Worm (Caenorhabditis elegans) whole organism, L1 larva: Measurements from ENCODE around the gene B0244.15.

Experiments
- C04F5.9 ChIP-seq: sonication (generic microtip); optimal IDR thresholded peaks from 2 replicates; lab custom pipeline; 2016; ENCODE audit warnings: missing genetic modification characterization, missing compliant biosample characterization
- C34B4.2 ChIP-seq: sonication (generic microtip); optimal IDR thresholded peaks from 2 replicates; lab custom pipeline; 2017; ENCODE audit warnings: mild to moderate bottlenecking, missing genetic modification characterization, missing compliant biosample characterization
- Y116A8C.19 ChIP-seq: sonication (generic microtip); optimal IDR thresholded peaks from 2 replicates; lab custom pipeline; 2016; ENCODE audit warnings: missing compliant biosample characterization, missing genetic modification characterization, borderline replicate concordance
- aly-2 ChIP-seq: fragments of 150-350 bp; optimal IDR thresholded peaks from 2 replicates; lab custom pipeline; 2014; ENCODE audit warnings: missing biosample characterization, missing genetic modification characterization
- blmp-1 ChIP-seq: fragments of 150-350 bp; optimal IDR thresholded peaks from 2 replicates; lab custom pipeline; 2014; ENCODE audit warnings: missing biosample characterization, missing genetic modification characterization
- ceh-63 ChIP-seq: fragments of 200-800 bp; sonication (Bioruptor generic); optimal IDR thresholded peaks from 2 replicates; lab custom pipeline; 2018; ENCODE audit warnings: mild to moderate bottlenecking, missing genetic modification characterization, missing compliant biosample characterization
- ceh-8 ChIP-seq: fragments of 200-800 bp; sonication (Bioruptor generic); optimal IDR thresholded peaks from 2 replicates; lab custom pipeline; 2018; ENCODE audit warnings: mild to moderate bottlenecking, missing genetic modification characterization, moderate library complexity, missing compliant biosample characterization
- ceh-88 ChIP-seq: fragments of 200-800 bp; sonication (Bioruptor generic); IDR thresholded peaks from 2 replicates; pipeline ENCODE4 v1.3.6; 2022; ENCODE audit warnings: missing genetic modification characterization, missing compliant biosample characterization
- ceh-90 ChIP-seq: sonication (generic microtip); optimal IDR thresholded peaks from 2 replicates; lab custom pipeline; 2016; ENCODE audit warnings: missing genetic modification characterization, missing compliant biosample characterization
- ces-1 ChIP-seq: fragments of 150-350 bp; optimal IDR thresholded peaks from 2 replicates; lab custom pipeline; 2014; ENCODE audit warnings: missing biosample characterization, missing genetic modification reagents, missing genetic modification characterization
- efl-1 ChIP-seq, 4 experiments: fragments of 150-350 bp; optimal IDR thresholded peaks in 3 of 4; peaks in 1 of 4; 1 replicate in 1 of 4; 2 replicates in 3 of 4; lab custom pipeline; 2014; ENCODE audit warnings: missing biosample characterization in 2 of 4, missing genetic modification characterization in 2 of 4, missing genetic modification reagents in 2 of 4
- efl-3 ChIP-seq: fragments of 200-800 bp; sonication (Bioruptor generic); optimal IDR thresholded peaks from 2 replicates; lab custom pipeline; 2018; ENCODE audit warnings: mild to moderate bottlenecking, missing genetic modification characterization, missing compliant biosample characterization
- egl-27 ChIP-seq, 2 experiments: fragments of 150-350 bp in 1 of 2; sonication (generic microtip); optimal IDR thresholded peaks; 3 replicates each; lab custom pipeline; 2017 to 2018; ENCODE audit warnings: missing biosample characterization in 2 of 2, missing genetic modification characterization in 2 of 2, missing genetic modification reagents in 2 of 2
- elt-2 ChIP-seq: sonication (generic microtip); optimal IDR thresholded peaks from 2 replicates; lab custom pipeline; 2016; ENCODE audit warnings: missing genetic modification characterization, mild to moderate bottlenecking, inconsistent platforms, missing compliant biosample characterization, missing genetic modification reagents
- elt-3 ChIP-seq, 6 experiments: fragments of 150-350 bp in 1 of 6; sonication (generic microtip); optimal IDR thresholded peaks; 2 replicates each; lab custom pipeline; 2017 to 2018; ENCODE audit warnings: missing biosample characterization in 6 of 6, missing genetic modification characterization in 6 of 6, inconsistent platforms in 1 of 6
- fkh-10 ChIP-seq: sonication (generic microtip); optimal IDR thresholded peaks from 2 replicates; lab custom pipeline; 2017; ENCODE audit warnings: missing biosample characterization, missing genetic modification reagents, missing genetic modification characterization
- fkh-4 ChIP-seq: sonication (generic microtip); optimal IDR thresholded peaks from 2 replicates; lab custom pipeline; 2016; ENCODE audit warnings: missing compliant biosample characterization, missing genetic modification characterization, borderline replicate concordance
- fos-1 ChIP-seq: fragments of 150-350 bp; optimal IDR thresholded peaks from 2 replicates; lab custom pipeline; 2014; ENCODE audit warnings: missing biosample characterization, missing genetic modification characterization
- hlh-4 ChIP-seq: sonication (generic microtip); optimal IDR thresholded peaks from 2 replicates; lab custom pipeline; 2016; ENCODE audit warnings: mild to moderate bottlenecking, missing genetic modification characterization, missing compliant biosample characterization
- jun-1 ChIP-seq: fragments of 150-350 bp; optimal IDR thresholded peaks from 2 replicates; lab custom pipeline; 2014; ENCODE audit warnings: missing biosample characterization, missing genetic modification reagents, missing genetic modification characterization
- lin-13 ChIP-seq: fragments of 150-350 bp; optimal IDR thresholded peaks from 2 replicates; lab custom pipeline; 2014; ENCODE audit warnings: missing biosample characterization, missing genetic modification reagents, missing genetic modification characterization
- lin-14 ChIP-seq: fragments of 200-800 bp; sonication (Bioruptor generic); optimal IDR thresholded peaks from 2 replicates; lab custom pipeline; 2018; ENCODE audit warnings: mild to moderate bottlenecking, missing genetic modification characterization, moderate library complexity, missing compliant biosample characterization
- lin-35 ChIP-seq, 2 experiments: fragments of 150-350 bp; optimal IDR thresholded peaks; 2 replicates each; lab custom pipeline; 2014; ENCODE audit warnings: missing biosample characterization in 2 of 2, missing genetic modification characterization in 2 of 2, missing genetic modification reagents in 2 of 2
- lir-3 ChIP-seq: sonication (generic microtip); optimal IDR thresholded peaks from 2 replicates; lab custom pipeline; 2016; ENCODE audit warnings: mild to moderate bottlenecking, missing genetic modification characterization, moderate library complexity, missing compliant biosample characterization; ENCODE audit not compliant: poor library complexity
- mab-9 ChIP-seq: fragments of 200-800 bp; sonication (Bioruptor generic); IDR thresholded peaks from 2 replicates; pipeline ENCODE4 v1.3.6; 2022; ENCODE audit warnings: missing genetic modification reagents, missing genetic modification characterization, missing compliant biosample characterization
- mdl-1 ChIP-seq, 2 experiments: fragments of 150-350 bp; optimal IDR thresholded peaks; 2 replicates each; lab custom pipeline; 2014 to 2017; ENCODE audit warnings: missing biosample characterization in 2 of 2, missing genetic modification characterization in 2 of 2, inconsistent platforms in 1 of 2
- mef-2 ChIP-seq: fragments of 150-350 bp; optimal IDR thresholded peaks from 2 replicates; lab custom pipeline; 2014; ENCODE audit warnings: missing biosample characterization, missing genetic modification characterization
- nhr-11 ChIP-seq: fragments of 150-350 bp; optimal IDR thresholded peaks from 2 replicates; lab custom pipeline; 2014; ENCODE audit warnings: missing biosample characterization, missing genetic modification characterization
- nhr-19 ChIP-seq: fragments of 200-800 bp; sonication (Bioruptor generic); conservative IDR thresholded peaks from 2 replicates; pipeline ENCODE4 v1.3.6; 2022; ENCODE audit warnings: missing genetic modification characterization, missing compliant biosample characterization
- nhr-28 ChIP-seq: fragments of 150-350 bp; optimal IDR thresholded peaks from 2 replicates; lab custom pipeline; 2014; ENCODE audit warnings: missing biosample characterization, missing genetic modification characterization
- nhr-77 ChIP-seq: fragments of 150-350 bp; optimal IDR thresholded peaks from 2 replicates; lab custom pipeline; 2014; ENCODE audit warnings: missing biosample characterization, missing genetic modification characterization
- nhr-85 ChIP-seq: sonication (generic microtip); peaks from one replicate; lab custom pipeline; 2016; ENCODE audit warnings: missing genetic modification characterization, inconsistent platforms, missing compliant biosample characterization
- nhr-90 ChIP-seq: sonication (generic microtip); optimal IDR thresholded peaks from 2 replicates; lab custom pipeline; 2016; ENCODE audit warnings: mild to moderate bottlenecking, missing genetic modification characterization, missing compliant biosample characterization; ENCODE audit not compliant: poor library complexity
- pax-3 ChIP-seq: fragments of 200-800 bp; sonication (Bioruptor generic); optimal IDR thresholded peaks from 2 replicates; lab custom pipeline; 2018; ENCODE audit warnings: mild to moderate bottlenecking, missing genetic modification characterization, moderate library complexity, missing compliant biosample characterization
- pqm-1 ChIP-seq: sonication (generic microtip); optimal IDR thresholded peaks from 3 replicates; lab custom pipeline; 2017; ENCODE audit warnings: missing biosample characterization, missing genetic modification characterization
- rnt-1 ChIP-seq: sonication (generic microtip); optimal IDR thresholded peaks from 2 replicates; lab custom pipeline; 2016; ENCODE audit warnings: mild to moderate bottlenecking, missing genetic modification characterization, moderate library complexity, missing compliant biosample characterization
- snpc-4 ChIP-seq: fragments of 150-350 bp; optimal IDR thresholded peaks from 2 replicates; lab custom pipeline; 2014; ENCODE audit warnings: missing biosample characterization, missing genetic modification characterization
- sox-4 ChIP-seq: sonication (generic microtip); optimal IDR thresholded peaks from 2 replicates; lab custom pipeline; 2016; ENCODE audit warnings: missing genetic modification characterization, missing compliant biosample characterization
- sup-37 ChIP-seq: fragments of 200-800 bp; sonication (Bioruptor generic); optimal IDR thresholded peaks from 2 replicates; lab custom pipeline; 2018; ENCODE audit warnings: mild to moderate bottlenecking, missing genetic modification characterization, missing compliant biosample characterization
- unc-130 ChIP-seq: fragments of 150-350 bp; optimal IDR thresholded peaks from 2 replicates; lab custom pipeline; 2017; ENCODE audit warnings: missing biosample characterization, missing genetic modification characterization, inconsistent platforms
- unc-62 ChIP-seq: fragments of 150-350 bp; optimal IDR thresholded peaks from 2 replicates; lab custom pipeline; 2014; ENCODE audit warnings: missing biosample characterization, missing genetic modification reagents, missing genetic modification characterization
- unc-98 ChIP-seq: fragments of 200-800 bp; sonication (Bioruptor generic); IDR thresholded peaks from 2 replicates; pipeline ENCODE4 v1.3.6; 2022; ENCODE audit warnings: missing genetic modification characterization, missing compliant biosample characterization
- vab-15 ChIP-seq: sonication (generic microtip); optimal IDR thresholded peaks from 2 replicates; lab custom pipeline; 2017; ENCODE audit warnings: missing genotype, mild to moderate bottlenecking, missing genetic modification characterization, missing compliant biosample characterization
- ztf-11 ChIP-seq, 2 experiments: sonication (generic microtip); optimal IDR thresholded peaks; 2 replicates each; lab custom pipeline; 2016 to 2017; ENCODE audit warnings: missing genetic modification characterization in 2 of 2, missing biosample characterization in 1 of 2, missing compliant biosample characterization in 1 of 2
- ztf-4 ChIP-seq: fragments of 150-350 bp; optimal IDR thresholded peaks from 2 replicates; lab custom pipeline; 2014; ENCODE audit warnings: missing biosample characterization, missing genetic modification characterization

Gene B0244.15

DNA sequence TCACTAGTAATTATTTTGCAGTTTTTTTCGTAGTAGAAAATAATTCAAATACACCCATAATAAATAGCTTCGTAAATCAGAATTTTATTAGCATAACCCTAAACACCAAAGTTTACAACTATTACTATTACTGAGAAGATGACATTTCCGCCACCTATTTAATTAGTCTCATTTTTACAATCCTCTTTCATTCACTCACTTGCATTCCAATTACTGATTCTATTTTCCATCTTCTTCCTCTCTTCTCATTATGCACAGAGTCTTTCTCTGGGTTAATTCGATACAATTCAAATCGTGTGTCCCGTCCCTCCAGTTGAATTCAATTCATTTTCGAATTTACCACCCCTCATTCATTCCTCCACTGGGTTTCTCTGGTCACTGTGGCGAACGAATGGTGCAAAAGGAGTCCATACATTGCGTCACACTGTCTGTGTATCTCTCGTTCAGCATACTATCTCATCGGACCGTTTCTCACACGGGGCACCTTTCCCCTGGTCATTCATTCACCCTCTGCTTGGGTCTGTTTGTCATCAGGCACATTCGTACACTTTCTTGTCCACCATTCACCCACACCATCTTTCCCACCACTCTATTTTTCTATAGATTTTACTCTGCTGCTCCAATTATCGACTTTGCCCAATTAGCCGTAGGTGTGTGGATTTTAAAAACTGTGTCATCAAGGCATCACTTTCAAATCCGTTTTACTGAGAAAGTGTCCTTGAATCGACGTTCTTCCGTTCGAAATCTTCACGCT is 22.7 kb upstream of the B0244.15 start:
- TF ChIP-seq jun-1 (tag; lab: Kevin White, UChicago) (no peak), ztf-11 (tag; optimal IDR thresholded peaks at IDR 0.05; lab: Kevin White, UChicago) (peak in 1 of 2 experiments; percentile 27), lin-14 (GFP tag; lab: Kevin White, UChicago) (peak; percentile 54), efl-1 (optimal IDR thresholded peaks at IDR 0.05; lab: Kevin White, UChicago) (no peak), efl-1 (GFP tag; optimal IDR thresholded peaks at IDR 0.05 in 1 of 2; lab: Kevin White, UChicago) (peak in 1 of 2 experiments; percentile 60), nhr-85 (tag; lab: Kevin White, UChicago) (peak; percentile 53), vab-15 (no peak)

- TF ChIP-seq pax-3 (tag; lab: Kevin White, UChicago) (no peak), nhr-19 (GFP tag; lab: Robert Waterston, UW) (no peak), rnt-1 (tag; lab: Kevin White, UChicago) (no peak), blmp-1 (tag; lab: Kevin White, UChicago) (peak; percentile 21), ces-1 (GFP tag; lab: Kevin White, UChicago) (no peak), sup-37 (GFP tag; lab: Kevin White, UChicago) (no peak), pqm-1 (tag; lab: Kevin White, UChicago) (no peak), nhr-77 (tag; lab: Kevin White, UChicago) (no peak)
These were observed 21.7 kb upstream of the B0244.15 start for ce11 chrIII:5721488-5721887.

ce11 chrIII:5721888-5722287 is 21.3 kb upstream of the B0244.15 start:
- TF ChIP-seq blmp-1 (tag; lab: Kevin White, UChicago) (no peak), ceh-88 (GFP tag; lab: Robert Waterston, UW) (no peak), Y116A8C.19 (tag; lab: Kevin White, UChicago) (peak; percentile 68), unc-98 (GFP tag; lab: Robert Waterston, UW) (no peak; the same call in 1 of the 2 replicates), elt-2 (tag; lab: Kevin White, UChicago) (peak; percentile 96), aly-2 (tag; lab: Kevin White, UChicago) (no peak), sox-4 (tag; lab: Kevin White, UChicago) (peak; percentile 93), unc-62 (GFP tag; lab: Kevin White, UChicago) (no peak), mef-2 (tag; lab: Kevin White, UChicago) (no peak), snpc-4 (tag; lab: Kevin White, UChicago) (no peak), ceh-8 (GFP tag; lab: Kevin White, UChicago) (peak; percentile 13), mdl-1 (tag; optimal IDR thresholded peaks at IDR 0.05; lab: Kevin White, UChicago) (peak in 1 of 2 experiments; percentile 21), fkh-10 (GFP tag; lab: Kevin White, UChicago) (peak; percentile 34), nhr-11 (peak; percentile 34), pqm-1 (tag; lab: Kevin White, UChicago) (no peak), rnt-1 (tag; lab: Kevin White, UChicago) (peak; percentile 98), fkh-4 (peak; percentile 93), hlh-4 (tag; lab: Kevin White, UChicago) (peak; percentile 13), lin-13 (peak; percentile 66), jun-1 (tag; lab: Kevin White, UChicago) (peak; percentile 61), C04F5.9 (tag; lab: Kevin White, UChicago) (peak; percentile 79), nhr-28 (no peak), lin-14 (GFP tag; lab: Kevin White, UChicago) (peak; percentile 77), mab-9 (GFP tag; lab: Robert Waterston, UW) (peak; percentile 60), pax-3 (tag; lab: Kevin White, UChicago) (peak; percentile 86), lir-3 (peak; percentile 94), fos-1 (tag; lab: Kevin White, UChicago) (peak; percentile 28), ztf-4 (peak; percentile 69), efl-3 (GFP tag; lab: Kevin White, UChicago) (peak; percentile 37), lin-35 (GFP tag; optimal IDR thresholded peaks at IDR 0.05; lab: Kevin White, UChicago) (peak; percentile 86 to 92), unc-130 (peak; percentile 71), C34B4.2 (tag; lab: Kevin White, UChicago) (no peak), nhr-85 (tag; lab: Kevin White, UChicago) (peak; percentile 89), nhr-90 (tag; lab: Kevin White, UChicago) (peak; percentile 93), egl-27 (tag; optimal IDR thresholded peaks at IDR 0.05; lab: Kevin White, UChicago) (no peak), sup-37 (GFP tag; lab: Kevin White, UChicago) (peak; percentile 52), elt-3 (tag; optimal IDR thresholded peaks at IDR 0.05; lab: Kevin White, UChicago) (peak in 3 of 6 experiments; percentile 5 to 68 (median 33)), ceh-90 (tag; lab: Kevin White, UChicago) (peak; percentile 94), ceh-63 (GFP tag; lab: Kevin White, UChicago) (no peak)
